Worm (Caenorhabditis elegans): ENCODE measurements around the gene nhr-38.

nhr-38 gene

ce11 chrIV:9678007-9678406 lies 32.0 kb upstream of the nhr-38 start:
- TF ChIP-seq mxl-3 (GFP tag; optimal IDR thresholded peaks at IDR 0.05) (no peak), aha-1 (tag) (peak; percentile 91), Y5F2A.4 (GFP tag; optimal IDR thresholded peaks at IDR 0.05) (no peak), nhr-28 (tag; optimal IDR thresholded peaks at IDR 0.05) (no peak)

ce11 chrIV:9679296-9679695 lies 30.7 kb upstream of the nhr-38 start:
- TF ChIP-seq ceh-82 (tag; optimal IDR thresholded peaks at IDR 0.05) (no peak), lim-7 (GFP tag; IDR thresholded peaks at IDR 0.05) (no peak), lin-1 (GFP tag; IDR thresholded peaks at IDR 0.05) (no peak), nhr-42 (GFP tag; IDR thresholded peaks at IDR 0.05) (no peak), daf-16 (GFP tag; optimal IDR thresholded peaks at IDR 0.05) (no peak), daf-16 (tag; optimal IDR thresholded peaks at IDR 0.05) (peak; percentile 67), php-3 (GFP tag; IDR thresholded peaks at IDR 0.05) (no peak)

- TF ChIP-seq gei-8 (GFP tag; optimal IDR thresholded peaks at IDR 0.05), result no peak
- TF ChIP-seq dmd-9 (GFP tag; IDR thresholded peaks at IDR 0.05), result no peak
- TF ChIP-seq nhr-10 (tag; optimal IDR thresholded peaks at IDR 0.05), result no peak
- no peak for TF ChIP-seq ceh-32 (tag; optimal IDR thresholded peaks at IDR 0.05; ENCODE audit: poor library complexity)
- TF ChIP-seq F49E8.2 (tag; optimal IDR thresholded peaks at IDR 0.05; ENCODE audit: borderline replicate concordance), result no peak
- no peak for TF ChIP-seq ztf-11 (tag; optimal IDR thresholded peaks at IDR 0.05)
- no peak for TF ChIP-seq vab-7 (GFP tag; IDR thresholded peaks at IDR 0.05)
- TF ChIP-seq ZK337.2 (GFP tag; IDR thresholded peaks at IDR 0.05), result no peak
- TF ChIP-seq unc-62 (GFP tag; optimal IDR thresholded peaks at IDR 0.05 in 1 of 2), result no peak
- TF ChIP-seq unc-62 (tag; optimal IDR thresholded peaks at IDR 0.05), result no peak
- no peak for TF ChIP-seq daf-16 (GFP tag; optimal IDR thresholded peaks at IDR 0.05)
- no peak for TF ChIP-seq daf-16 (tag; optimal IDR thresholded peaks at IDR 0.05)
- no peak for TF ChIP-seq hlh-30 (tag; optimal IDR thresholded peaks at IDR 0.05; ENCODE audit: insufficient read depth)
- TF ChIP-seq T26A8.4 (GFP tag; IDR thresholded peaks at IDR 0.05), result no peak
- TF ChIP-seq lin-13 (GFP tag; optimal IDR thresholded peaks at IDR 0.05), result no peak
These were observed 29.1 kb upstream of the nhr-38 start, which contains the start of gene ins-8 for ce11 chrIV:9680841-9681240. Gene ins-8 (minus strand): TSS chrIV:9680941.

ce11 chrIV:9682514-9682913 lies 27.5 kb upstream of the nhr-38 start, which contains the start of gene ins-7:
Gene ins-7 (minus strand): TSS chrIV:9682845.
- TF ChIP-seq nhr-25 (tag; optimal IDR thresholded peaks at IDR 0.05; ENCODE audit: borderline replicate concordance, insufficient read depth) (no peak), zfp-3 (GFP tag; conservative IDR thresholded peaks at IDR 0.05) (no peak), dmd-6 (GFP tag; IDR thresholded peaks at IDR 0.05) (peak; percentile 93), dve-1 (tag; optimal IDR thresholded peaks at IDR 0.05; ENCODE audit: insufficient read depth) (peak; percentile 76), daf-16 (GFP tag; optimal IDR thresholded peaks at IDR 0.05) (peak in 1 of 2 experiments; percentile 9), daf-16 (tag; optimal IDR thresholded peaks at IDR 0.05) (no peak), hlh-11 (tag; optimal IDR thresholded peaks at IDR 0.05) (peak; percentile 65), tra-1 (GFP tag; IDR thresholded peaks at IDR 0.05) (peak; percentile 62; the same call in 1 of the 2 replicates), nhr-48 (tag; optimal IDR thresholded peaks at IDR 0.05) (peak; percentile 30), pqm-1 (tag; optimal IDR thresholded peaks at IDR 0.05) (peak; percentile 64), arid-1 (GFP tag; conservative IDR thresholded peaks at IDR 0.05) (no peak), lin-1 (GFP tag; IDR thresholded peaks at IDR 0.05) (peak; percentile 79; the same call in 1 of the 2 replicates), T20F7.1 (GFP tag; optimal IDR thresholded peaks at IDR 0.05) (peak; percentile 40), rbr-2 (tag; optimal IDR thresholded peaks at IDR 0.05) (no peak), hlh-30 (tag; optimal IDR thresholded peaks at IDR 0.05; ENCODE audit: insufficient read depth) (no peak), nhr-28 (tag; optimal IDR thresholded peaks at IDR 0.05) (peak; percentile 72)

Measured in whole organism, L4 larva.